Worm (Caenorhabditis elegans) whole organism, L4 larva: ENCODE measurements around the gene srh-17.

Experiments
- D1046.2 ChIP-seq: fragments of 200-800 bp; sonication (Bioruptor generic); IDR thresholded peaks from 2 replicates; pipeline ENCODE4 v1.3.6; 2022; ENCODE audit warnings: missing genetic modification characterization, missing compliant biosample characterization
- R02D3.7 ChIP-seq: fragments of 150-350 bp; sonication (generic microtip); optimal IDR thresholded peaks from 3 replicates; lab custom pipeline; 2014; ENCODE audit warnings: missing biosample characterization, missing genetic modification characterization
- T26A8.4 ChIP-seq: fragments of 200-800 bp; sonication (Bioruptor generic); IDR thresholded peaks from 2 replicates; pipeline ENCODE4 v1.3.6; 2022; ENCODE audit warnings: missing genetic modification characterization, missing compliant biosample characterization
- Y105C5A.15 ChIP-seq: fragments of 200-800 bp; sonication (Bioruptor generic); IDR thresholded peaks from 2 replicates; pipeline ENCODE4 v1.3.6; 2022; ENCODE audit warnings: missing genetic modification characterization, missing compliant biosample characterization
- Y75B8A.6 ChIP-seq: fragments of 200-800 bp; sonication (Bioruptor generic); IDR thresholded peaks from 2 replicates; pipeline ENCODE4 v1.3.6; 2022; ENCODE audit warnings: missing genetic modification reagents, missing genetic modification characterization, missing compliant biosample characterization
- aha-1 ChIP-seq: fragments of 150-350 bp; peaks from one replicate; lab custom pipeline; 2014; ENCODE audit warnings: missing biosample characterization, missing genetic modification characterization
- ama-1 ChIP-seq: fragments of 150-350 bp; optimal IDR thresholded peaks from 2 replicates; lab custom pipeline; 2014; ENCODE audit warnings: inconsistent platforms, mixed read lengths
- arid-1 ChIP-seq: fragments of 200-800 bp; sonication (Bioruptor generic); conservative IDR thresholded peaks from 2 replicates; pipeline ENCODE4 v1.3.6; 2022; ENCODE audit warnings: missing genetic modification reagents, missing genetic modification characterization, missing compliant biosample characterization
- attf-4 ChIP-seq: sonication (generic microtip); optimal IDR thresholded peaks from 3 replicates; lab custom pipeline; 2017; ENCODE audit warnings: missing biosample characterization, missing genetic modification characterization
- ceh-32 ChIP-seq: sonication (generic microtip); optimal IDR thresholded peaks from 2 replicates; lab custom pipeline; 2016; ENCODE audit warnings: mild to moderate bottlenecking, missing genetic modification characterization, missing compliant biosample characterization; ENCODE audit not compliant: poor library complexity
- ceh-82 ChIP-seq: sonication (generic microtip); optimal IDR thresholded peaks from 2 replicates; lab custom pipeline; 2017; ENCODE audit warnings: missing biosample characterization, missing genetic modification characterization
- ctbp-1 ChIP-seq: fragments of 200-800 bp; sonication (Bioruptor generic); IDR thresholded peaks from 2 replicates; pipeline ENCODE4 v1.3.6; 2022; ENCODE audit warnings: missing genetic modification reagents, missing genetic modification characterization, missing compliant biosample characterization
- daf-12 ChIP-seq: fragments of 150-350 bp; optimal IDR thresholded peaks from 2 replicates; lab custom pipeline; 2014; ENCODE audit warnings: missing biosample characterization, missing genetic modification reagents, missing genetic modification characterization
- daf-16 ChIP-seq, 3 experiments: sonication (generic microtip); optimal IDR thresholded peaks; 2 replicates each; lab custom pipeline; 2016 to 2017; ENCODE audit warnings: missing genetic modification characterization in 3 of 3, missing genetic modification reagents in 3 of 3, mild to moderate bottlenecking in 2 of 3, missing compliant biosample characterization in 2 of 3, missing biosample characterization in 1 of 3, moderate library complexity in 1 of 3
- daf-8 ChIP-seq: fragments of 200-800 bp; sonication (Bioruptor generic); IDR thresholded peaks from 2 replicates; pipeline ENCODE4 v1.3.6; 2022; ENCODE audit warnings: missing genetic modification characterization, missing compliant biosample characterization
- dmd-9 ChIP-seq: fragments of 200-800 bp; sonication (Bioruptor generic); IDR thresholded peaks from 2 replicates; pipeline ENCODE4 v1.3.6; 2022; ENCODE audit warnings: missing genetic modification reagents, missing genetic modification characterization, missing compliant biosample characterization
- egl-27 ChIP-seq: sonication (generic microtip); optimal IDR thresholded peaks from 3 replicates; lab custom pipeline; 2017; ENCODE audit warnings: missing biosample characterization, missing genetic modification reagents, missing genetic modification characterization
- egl-43 ChIP-seq: fragments of 200-800 bp; sonication (Bioruptor generic); IDR thresholded peaks from 2 replicates; pipeline ENCODE4 v1.3.6; 2022; ENCODE audit warnings: missing genetic modification reagents, missing genetic modification characterization, missing compliant biosample characterization
- fos-1 ChIP-seq: fragments of 150-350 bp; optimal IDR thresholded peaks from 2 replicates; lab custom pipeline; 2014; ENCODE audit warnings: missing biosample characterization, missing genetic modification characterization
- gei-8 ChIP-seq: fragments of 200-800 bp; sonication (Bioruptor generic); optimal IDR thresholded peaks from 2 replicates; lab custom pipeline; 2018; ENCODE audit warnings: mild to moderate bottlenecking, missing genetic modification characterization, missing compliant biosample characterization
- hif-1 ChIP-seq, 2 experiments: sonication (generic microtip); optimal IDR thresholded peaks; 2 replicates each; lab custom pipeline; 2016 to 2017; ENCODE audit warnings: missing compliant biosample characterization in 2 of 2, missing genetic modification characterization in 2 of 2, missing genetic modification reagents in 2 of 2, missing genotype in 2 of 2, mild to moderate bottlenecking in 1 of 2
- hlh-30 ChIP-seq: sonication (generic microtip); optimal IDR thresholded peaks from 2 replicates; lab custom pipeline; 2017; ENCODE audit warnings: antibody characterized with exemption, mild to moderate bottlenecking, missing genetic modification characterization, missing compliant biosample characterization; ENCODE audit not compliant: insufficient read depth
- lin-15B ChIP-seq: fragments of 150-350 bp; sonication (generic microtip); optimal IDR thresholded peaks from 3 replicates; lab custom pipeline; 2014; ENCODE audit warnings: missing biosample characterization, missing genetic modification characterization
- lin-39 ChIP-seq: fragments of 150-350 bp; optimal IDR thresholded peaks from 2 replicates; lab custom pipeline; 2014; ENCODE audit warnings: missing biosample characterization, missing genetic modification reagents, missing genetic modification characterization
- madf-9 ChIP-seq: fragments of 200-800 bp; sonication (Bioruptor generic); conservative IDR thresholded peaks from 2 replicates; pipeline ENCODE4 v1.3.6; 2022; ENCODE audit warnings: missing genetic modification reagents, missing genetic modification characterization, missing compliant biosample characterization
- mep-1 ChIP-seq: fragments of 150-350 bp; sonication (generic microtip); optimal IDR thresholded peaks from 3 replicates; lab custom pipeline; 2014; ENCODE audit warnings: missing biosample characterization, missing genetic modification characterization
- mes-2 ChIP-seq: sonication (generic microtip); optimal IDR thresholded peaks from 2 replicates; lab custom pipeline; 2016; ENCODE audit warnings: missing genotype, mild to moderate bottlenecking, missing genetic modification characterization, missing compliant biosample characterization; ENCODE audit not compliant: poor library complexity, severe bottlenecking
- mxl-2 ChIP-seq: fragments of 200-800 bp; sonication (Bioruptor generic); conservative IDR thresholded peaks from 2 replicates; pipeline ENCODE4 v1.3.6; 2022; ENCODE audit warnings: missing genetic modification reagents, missing genetic modification characterization, missing compliant biosample characterization
- mxl-3 ChIP-seq: fragments of 200-800 bp; sonication (Bioruptor generic); optimal IDR thresholded peaks from 2 replicates; lab custom pipeline; 2018; ENCODE audit warnings: mild to moderate bottlenecking, missing genetic modification characterization, missing compliant biosample characterization
- nhr-11 ChIP-seq: fragments of 150-350 bp; optimal IDR thresholded peaks from 2 replicates; lab custom pipeline; 2014; ENCODE audit warnings: missing biosample characterization, missing genetic modification characterization
- nhr-111 ChIP-seq: fragments of 200-800 bp; sonication (Bioruptor generic); optimal IDR thresholded peaks from 2 replicates; lab custom pipeline; 2018; ENCODE audit warnings: mild to moderate bottlenecking, missing genetic modification characterization, missing compliant biosample characterization
- nhr-237 ChIP-seq: sonication (generic microtip); optimal IDR thresholded peaks from 2 replicates; lab custom pipeline; 2017; ENCODE audit warnings: missing biosample characterization, missing genetic modification characterization
- nhr-28 ChIP-seq: fragments of 150-350 bp; optimal IDR thresholded peaks from 2 replicates; lab custom pipeline; 2014; ENCODE audit warnings: missing biosample characterization, missing genetic modification characterization
- nhr-42 ChIP-seq: fragments of 200-800 bp; sonication (Bioruptor generic); IDR thresholded peaks from 2 replicates; pipeline ENCODE4 v1.3.6; 2022; ENCODE audit warnings: missing genetic modification characterization, missing compliant biosample characterization
- nhr-48 ChIP-seq: sonication (generic microtip); optimal IDR thresholded peaks from 2 replicates; lab custom pipeline; 2016; ENCODE audit warnings: mild to moderate bottlenecking, missing genetic modification characterization, missing compliant biosample characterization
- pha-4 ChIP-seq, 2 experiments: fragments of 150-350 bp in 1 of 2; fragments of 200-800 bp in 1 of 2; sonication (Bioruptor generic) in 1 of 2; IDR thresholded peaks in 1 of 2; optimal IDR thresholded peaks in 1 of 2; 2 replicates each; pipeline versions ENCODE4 v1.3.6 to Lab custom; 2014 to 2022; ENCODE audit warnings: missing genetic modification characterization in 2 of 2, missing genetic modification reagents in 2 of 2, missing biosample characterization in 1 of 2, missing compliant biosample characterization in 1 of 2
- saeg-2 ChIP-seq: fragments of 200-800 bp; sonication (Bioruptor generic); IDR thresholded peaks from 2 replicates; pipeline ENCODE4 v1.3.6; 2022; ENCODE audit warnings: missing genetic modification reagents, missing genetic modification characterization, missing compliant biosample characterization
- sdz-12 ChIP-seq: fragments of 200-800 bp; sonication (Bioruptor generic); optimal IDR thresholded peaks from 2 replicates; lab custom pipeline; 2018; ENCODE audit warnings: mild to moderate bottlenecking, missing genetic modification characterization, missing compliant biosample characterization
- snpc-1.2 ChIP-seq: fragments of 200-800 bp; sonication (Bioruptor generic); IDR thresholded peaks from 2 replicates; pipeline ENCODE4 v1.3.6; 2022; ENCODE audit warnings: missing genetic modification reagents, missing genetic modification characterization, missing compliant biosample characterization
- spr-3 ChIP-seq: fragments of 200-800 bp; sonication (Bioruptor generic); optimal IDR thresholded peaks from 2 replicates; lab custom pipeline; 2018; ENCODE audit warnings: mild to moderate bottlenecking, missing genetic modification characterization, missing compliant biosample characterization
- tag-97 ChIP-seq: fragments of 200-800 bp; sonication (Bioruptor generic); IDR thresholded peaks from 2 replicates; pipeline ENCODE4 v1.3.6; 2022; ENCODE audit warnings: missing genetic modification characterization, missing compliant biosample characterization
- tra-1 ChIP-seq: fragments of 200-800 bp; sonication (Bioruptor generic); IDR thresholded peaks from 2 replicates; pipeline ENCODE4 v1.3.6; 2022; ENCODE audit warnings: missing genetic modification reagents, missing genetic modification characterization, missing compliant biosample characterization
- unc-130 ChIP-seq: sonication (generic microtip); optimal IDR thresholded peaks from 2 replicates; lab custom pipeline; 2016; ENCODE audit warnings: missing genetic modification reagents, missing genetic modification characterization, missing compliant biosample characterization
- unc-62 ChIP-seq, 3 experiments: fragments of 150-350 bp in 1 of 3; sonication (generic microtip); optimal IDR thresholded peaks in 2 of 3; peaks in 1 of 3; 1 replicate in 1 of 3; 2 replicates in 2 of 3; lab custom pipeline; 2014 to 2017; ENCODE audit warnings: missing biosample characterization in 3 of 3, missing genetic modification characterization in 3 of 3, missing genetic modification reagents in 3 of 3, missing genotype in 1 of 3
- zfp-3 ChIP-seq: fragments of 200-800 bp; sonication (Bioruptor generic); conservative IDR thresholded peaks from 2 replicates; pipeline ENCODE4 v1.3.6; 2022; ENCODE audit warnings: missing genetic modification reagents, missing genetic modification characterization, missing compliant biosample characterization
- zip-11 ChIP-seq: fragments of 200-800 bp; sonication (Bioruptor generic); IDR thresholded peaks from 2 replicates; pipeline ENCODE4 v1.3.6; 2022; ENCODE audit warnings: missing genetic modification characterization, missing compliant biosample characterization
- zip-2 ChIP-seq: fragments of 150-350 bp; optimal IDR thresholded peaks from 2 replicates; lab custom pipeline; 2014; ENCODE audit warnings: missing biosample characterization, missing genetic modification characterization
- ztf-11 ChIP-seq: fragments of 150-350 bp; optimal IDR thresholded peaks from 2 replicates; lab custom pipeline; 2014; ENCODE audit warnings: missing biosample characterization, missing genetic modification characterization

Gene srh-17

DNA sequence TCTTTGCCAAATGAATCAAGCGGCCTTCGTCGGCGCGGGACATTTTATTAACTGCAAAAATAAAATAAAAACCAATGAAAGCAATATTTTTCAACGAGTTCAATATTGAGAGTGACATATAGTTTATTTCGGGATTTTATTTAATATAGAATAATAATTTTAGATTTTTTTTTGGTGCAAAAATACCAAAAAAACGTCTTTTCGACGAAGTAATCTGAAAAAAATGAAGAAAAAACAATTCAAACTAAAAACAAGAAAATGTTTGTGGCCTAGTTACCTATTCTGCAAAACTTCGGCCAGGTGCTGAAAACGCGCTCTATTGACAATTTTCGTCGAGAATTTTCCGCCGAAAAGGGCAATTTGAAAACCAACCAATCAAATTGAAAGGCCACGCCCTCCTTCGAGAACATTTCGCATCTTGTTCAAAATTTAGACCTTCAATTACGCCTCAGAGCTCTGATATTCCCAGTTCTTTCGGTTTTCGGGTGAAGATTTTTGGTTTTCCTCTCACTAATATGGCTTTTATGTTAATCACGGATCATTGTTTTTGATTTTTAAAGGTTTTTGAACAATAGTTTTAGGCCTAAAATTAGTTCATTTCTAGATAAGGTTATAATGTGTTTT, 24.4 kb downstream of the srh-17 start, which contains the start of gene C47E8.4 (continued):
- TF ChIP-seq egl-43 (GFP tag; lab: Robert Waterston, UW), result peak; percentile 89; the same call in 1 of the 2 replicates
- peak; percentile 88 for TF ChIP-seq sdz-12 (GFP tag; lab: Kevin White, UChicago)
- TF ChIP-seq nhr-28, result peak; percentile 83
- peak; percentile 96 for TF ChIP-seq tag-97 (GFP tag; lab: Robert Waterston, UW)
- no peak for TF ChIP-seq attf-4 (tag; lab: Kevin White, UChicago)
- TF ChIP-seq egl-27 (tag; lab: Kevin White, UChicago), result no peak
- peak; percentile 97 for TF ChIP-seq T26A8.4 (GFP tag; lab: Robert Waterston, UW)
- peak; percentile 54 for TF ChIP-seq nhr-111 (GFP tag; lab: Kevin White, UChicago)
- peak; percentile 99 for TF ChIP-seq nhr-11 (tag; lab: Kevin White, UChicago)
- TF ChIP-seq hlh-30 (tag; lab: Kevin White, UChicago), result peak; percentile 91
- TF ChIP-seq mep-1 (tag; lab: Kevin White, UChicago), result peak; percentile 98
- peak; percentile 68 for TF ChIP-seq snpc-1.2 (GFP tag; lab: Robert Waterston, UW)
- no peak for TF ChIP-seq R02D3.7
- TF ChIP-seq D1046.2 (GFP tag; lab: Robert Waterston, UW), result peak; percentile 83; the same call in 1 of the 2 replicates
- TF ChIP-seq hif-1 (tag; optimal IDR thresholded peaks at IDR 0.05; lab: Kevin White, UChicago), result peak; percentile 77 to 95
- TF ChIP-seq daf-16 (GFP tag; optimal IDR thresholded peaks at IDR 0.05; lab: Kevin White, UChicago), result peak; percentile 66 to 98
- TF ChIP-seq daf-16 (tag; optimal IDR thresholded peaks at IDR 0.05; lab: Kevin White, UChicago), result peak; percentile 78
- peak; percentile 99 for TF ChIP-seq mes-2 (tag; lab: Kevin White, UChicago)
- TF ChIP-seq tra-1, result peak; percentile 98
- TF ChIP-seq nhr-42 (GFP tag; lab: Robert Waterston, UW), result peak; percentile 91
- peak; percentile 93 for TF ChIP-seq lin-15B
- no peak for TF ChIP-seq lin-39 (tag; lab: Kevin White, UChicago)
- TF ChIP-seq madf-9 (GFP tag; lab: Robert Waterston, UW), result peak; percentile 89
- TF ChIP-seq ztf-11 (tag; lab: Kevin White, UChicago), result no peak
- peak; percentile 94 for TF ChIP-seq pha-4 (GFP tag; IDR thresholded peaks at IDR 0.05; lab: Robert Waterston, UW)
- peak; percentile 90 for TF ChIP-seq pha-4 (tag; optimal IDR thresholded peaks at IDR 0.05; lab: Kevin White, UChicago)
- TF ChIP-seq saeg-2 (GFP tag; lab: Robert Waterston, UW), result peak; percentile 91
- TF ChIP-seq ceh-32, result peak; percentile 76
- no peak for TF ChIP-seq fos-1 (tag; lab: Kevin White, UChicago)
- TF ChIP-seq daf-8 (GFP tag; lab: Robert Waterston, UW), result peak; percentile 86; the same call in 1 of the 2 replicates
- peak; percentile 85 for TF ChIP-seq spr-3
- TF ChIP-seq ama-1 (lab: Kevin White, UChicago), result peak; percentile 19
- TF ChIP-seq nhr-48, result peak; percentile 94
- peak; percentile 99 for TF ChIP-seq dmd-9 (GFP tag; lab: Robert Waterston, UW)
- TF ChIP-seq mxl-3 (GFP tag; lab: Kevin White, UChicago), result peak; percentile 69
- TF ChIP-seq zip-2 (tag; lab: Kevin White, UChicago), result peak; percentile 90
- peak; percentile 63; the same call in 1 of the 2 replicates for TF ChIP-seq mxl-2 (GFP tag; lab: Robert Waterston, UW)
- 0 out of 2 replicates have a peak, but pooled peaks have one; percentile 31 for TF ChIP-seq zip-11 (GFP tag; lab: Robert Waterston, UW)
- TF ChIP-seq zfp-3 (GFP tag; lab: Robert Waterston, UW), result peak; percentile 97
- peak; percentile 99 for TF ChIP-seq aha-1
- peak; percentile 87 for TF ChIP-seq arid-1 (GFP tag; lab: Robert Waterston, UW)
- TF ChIP-seq Y105C5A.15, result no peak
- peak; percentile 56 to 99 for TF ChIP-seq unc-62 (GFP tag; optimal IDR thresholded peaks at IDR 0.05 in 1 of 2; lab: Kevin White, UChicago)
- no peak for TF ChIP-seq unc-62 (tag; optimal IDR thresholded peaks at IDR 0.05; lab: Kevin White, UChicago)
- no peak for TF ChIP-seq daf-12 (tag; lab: Kevin White, UChicago)
- TF ChIP-seq ceh-82 (tag; lab: Kevin White, UChicago), result no peak
- peak; percentile 97 for TF ChIP-seq ctbp-1
- TF ChIP-seq gei-8 (GFP tag; lab: Kevin White, UChicago), result no peak
- TF ChIP-seq Y75B8A.6 (GFP tag; lab: Robert Waterston, UW), result peak; percentile 80; the same call in 1 of the 2 replicates
- TF ChIP-seq unc-130 (GFP tag; lab: Kevin White, UChicago), result peak; percentile 97
- TF ChIP-seq nhr-237, result no peak
